Worm (Caenorhabditis elegans): Measurements from ENCODE around the gene glb-28.

- TF ChIP-seq nhr-28 (tag; optimal IDR thresholded peaks at IDR 0.05) = no peak
- no peak for TF ChIP-seq unc-62 (GFP tag; optimal IDR thresholded peaks at IDR 0.05)
- TF ChIP-seq snpc-4 (tag; optimal IDR thresholded peaks at IDR 0.05) = no peak
- no peak for TF ChIP-seq blmp-1 (tag; optimal IDR thresholded peaks at IDR 0.05)
- no peak for TF ChIP-seq ztf-11 (tag; optimal IDR thresholded peaks at IDR 0.05)
- TF ChIP-seq tbx-8 (GFP tag; optimal IDR thresholded peaks at IDR 0.05) = no peak
- TF ChIP-seq lsy-2 (tag; optimal IDR thresholded peaks at IDR 0.05) = no peak
- no peak for TF ChIP-seq drap-1 (GFP tag; optimal IDR thresholded peaks at IDR 0.05)
- TF ChIP-seq nhr-237 (tag; optimal IDR thresholded peaks at IDR 0.05) = no peak
- no peak for TF ChIP-seq pha-4 (tag; optimal IDR thresholded peaks at IDR 0.05)
- no peak for TF ChIP-seq nhr-12 (tag; optimal IDR thresholded peaks at IDR 0.05)
Observed at ce11 chrX:15283740-15284139, 33.3 kb downstream of the glb-28 start, which contains the start of gene jud-4.
